Fruit fly (Drosophila melanogaster): ENCODE data around the gene CG10920.

The CG10920 gene

dm6 chrX:7874094-7874493 is 20.1 kb upstream of the CG10920 start, which contains the start of gene Ir7c:
TSS of gene Ir7c (plus strand) at chrX:7874394.
- TF ChIP-seq Max (GFP tag; optimal IDR thresholded peaks at IDR 0.05) (no peak), tna (GFP tag; IDR thresholded peaks at IDR 0.05; ENCODE audit: partially characterized antibody) (no peak), ATbp (GFP tag; optimal IDR thresholded peaks at IDR 0.05) (no peak), lmd (GFP tag; IDR thresholded peaks at IDR 0.05) (no peak), CG12299 (tag; optimal IDR thresholded peaks at IDR 0.05) (no peak), bcd (GFP tag; optimal IDR thresholded peaks at IDR 0.05) (no peak), ci (GFP tag; IDR thresholded peaks at IDR 0.05) (no peak), chinmo (GFP tag; IDR thresholded peaks at IDR 0.05; ENCODE audit: partially characterized antibody) (no peak), CG17912 (GFP tag; optimal IDR thresholded peaks at IDR 0.05) (no peak), fru (optimal IDR thresholded peaks at IDR 0.05) (no peak), sob (GFP tag; IDR thresholded peaks at IDR 0.05) (no peak), Mrtf (GFP tag; IDR thresholded peaks at IDR 0.05) (no peak), CG13894 (tag; optimal IDR thresholded peaks at IDR 0.05) (no peak), lbe (GFP tag; optimal IDR thresholded peaks at IDR 0.05) (no peak), ab (GFP tag; optimal IDR thresholded peaks at IDR 0.05) (no peak), Sox102F (GFP tag; optimal IDR thresholded peaks at IDR 0.05) (no peak), CG7963 (GFP tag; IDR thresholded peaks at IDR 0.05; ENCODE audit: partially characterized antibody) (no peak), gsb (GFP tag; IDR thresholded peaks at IDR 0.05) (no peak)

dm6 chrX:7873172-7873930 is 19.3 kb upstream of the CG10920 start, which contains the start of gene dec:
TSS of gene dec (minus strand) at chrX:7873222.
- TF ChIP-seq CG12391 (tag; optimal IDR thresholded peaks at IDR 0.05) (no peak), inv (GFP tag; IDR thresholded peaks at IDR 0.05; ENCODE audit: partially characterized antibody) (no peak), cg (GFP tag; optimal IDR thresholded peaks at IDR 0.05) (no peak), fd64A (GFP tag; optimal IDR thresholded peaks at IDR 0.05) (no peak), dmrt99B (tag; optimal IDR thresholded peaks at IDR 0.05) (no peak), CG42726 (GFP tag; IDR thresholded peaks at IDR 0.05; ENCODE audit: partially characterized antibody) (no peak), Antp (GFP tag; optimal IDR thresholded peaks at IDR 0.05) (no peak), nmo (GFP tag; optimal IDR thresholded peaks at IDR 0.05) (no peak), CG16813 (GFP tag; IDR thresholded peaks at IDR 0.05; ENCODE audit: partially characterized antibody) (no peak), CG12219 (GFP tag; optimal IDR thresholded peaks at IDR 0.05) (no peak), CG1529 (GFP tag; optimal IDR thresholded peaks at IDR 0.05) (no peak), CG11398 (GFP tag; optimal IDR thresholded peaks at IDR 0.05) (no peak), gem (tag; optimal IDR thresholded peaks at IDR 0.05) (no peak), grau (tag; optimal IDR thresholded peaks at IDR 0.05) (no peak), Hmx (GFP tag; optimal IDR thresholded peaks at IDR 0.05) (no peak), ken (GFP tag; IDR thresholded peaks at IDR 0.05) (no peak), emc (GFP tag; optimal IDR thresholded peaks at IDR 0.05) (no peak), Atf-2 (GFP tag; optimal IDR thresholded peaks at IDR 0.05) (no peak), Lhr (GFP tag; optimal IDR thresholded peaks at IDR 0.05) (no peak)

- TF ChIP-seq crp (GFP tag; optimal IDR thresholded peaks at IDR 0.05) = no peak
- TF ChIP-seq Nf-YC (tag; optimal IDR thresholded peaks at IDR 0.05) = no peak
- TF ChIP-seq zfh2 (GFP tag; optimal IDR thresholded peaks at IDR 0.05) = no peak
- no peak for TF ChIP-seq Usf (GFP tag; optimal IDR thresholded peaks at IDR 0.05)
- TF ChIP-seq B-H2 (GFP tag; optimal IDR thresholded peaks at IDR 0.05) = no peak
- TF ChIP-seq bigmax (GFP tag; optimal IDR thresholded peaks at IDR 0.05) = no peak
- TF ChIP-seq insv (GFP tag; optimal IDR thresholded peaks at IDR 0.05) = no peak
- TF ChIP-seq CG6689 (GFP tag; IDR thresholded peaks at IDR 0.05) = no peak
- no peak for TF ChIP-seq seq (GFP tag; IDR thresholded peaks at IDR 0.05)
- TF ChIP-seq exex (tag; optimal IDR thresholded peaks at IDR 0.05) = no peak
- TF ChIP-seq dimm (GFP tag; IDR thresholded peaks at IDR 0.05) = no peak
- TF ChIP-seq CG2875 (GFP tag; optimal IDR thresholded peaks at IDR 0.05) = no peak
- no peak for TF ChIP-seq CG3838 (GFP tag; optimal IDR thresholded peaks at IDR 0.05)
These were observed 12.8 kb upstream of the CG10920 start, which contains the start of gene Ir7b for dm6 chrX:7866868-7867267. TSS of gene Ir7b (minus strand) at chrX:7866968.
